Fruit fly (Drosophila melanogaster) whole organism, prepupa: ENCODE measurements around the gene SmD2.

Source experiments
- Blimp-1 ChIP-seq: fragments of 200-800 bp; sonication (Bioruptor generic); optimal IDR thresholded peaks from 3 replicates; lab custom pipeline; 2017; ENCODE audit warnings: missing biosample characterization, missing genetic modification characterization, mild to moderate bottlenecking, moderate library complexity, missing genetic modification reagents
- CG10631 ChIP-seq: fragments of 200-800 bp; sonication (Bioruptor generic); optimal IDR thresholded peaks from 2 replicates; lab custom pipeline; 2016; ENCODE audit warnings: missing biosample characterization, missing genetic modification characterization
- CG10669 ChIP-seq: fragments of 200-800 bp; sonication (Bioruptor generic); optimal IDR thresholded peaks from 3 replicates; lab custom pipeline; 2018; ENCODE audit warnings: missing biosample characterization, mild to moderate bottlenecking, missing genetic modification characterization, moderate library complexity
- CG11294 ChIP-seq: fragments of 200-800 bp; sonication (Bioruptor generic); IDR thresholded peaks from 2 replicates; pipeline ENCODE4 v1.3.6; 2022; ENCODE audit warnings: missing biosample characterization, missing genetic modification characterization
- CG11762 ChIP-seq: fragments of 200-800 bp; sonication (Bioruptor generic); optimal IDR thresholded peaks from 3 replicates; lab custom pipeline; 2016; ENCODE audit warnings: missing biosample characterization, missing genetic modification characterization; ENCODE audit not compliant: insufficient read depth
- CG11902 ChIP-seq: fragments of 200-800 bp; sonication (Bioruptor generic); optimal IDR thresholded peaks from 3 replicates; lab custom pipeline; 2016; ENCODE audit warnings: missing biosample characterization, missing genetic modification characterization
- CG15336 ChIP-seq: fragments of 200-800 bp; sonication (Bioruptor generic); IDR thresholded peaks from 2 replicates; pipeline ENCODE4 v1.3.6; 2022; ENCODE audit warnings: missing biosample characterization, missing genetic modification characterization
- CG1621 ChIP-seq: fragments of 200-800 bp; sonication (Bioruptor generic); optimal IDR thresholded peaks from 3 replicates; lab custom pipeline; 2018; ENCODE audit warnings: missing biosample characterization, mild to moderate bottlenecking, missing genetic modification characterization
- CG3032 ChIP-seq: fragments of 200-800 bp; optimal IDR thresholded peaks from 2 replicates; lab custom pipeline; 2019; ENCODE audit warnings: missing biosample characterization, mild to moderate bottlenecking, missing genetic modification characterization, moderate library complexity
- CG31627 ChIP-seq: fragments of 200-800 bp; sonication (Bioruptor generic); optimal IDR thresholded peaks from 3 replicates; lab custom pipeline; 2016; ENCODE audit warnings: missing biosample characterization, missing genetic modification characterization
- CG34406 ChIP-seq: fragments of 200-800 bp; sonication (Bioruptor generic); optimal IDR thresholded peaks from 3 replicates; lab custom pipeline; 2016; ENCODE audit warnings: missing biosample characterization, missing genetic modification characterization
- CG3919 ChIP-seq: fragments of 200-800 bp; sonication (Bioruptor generic); optimal IDR thresholded peaks from 3 replicates; lab custom pipeline; 2016; ENCODE audit warnings: missing biosample characterization, missing genetic modification characterization
- CG6163 ChIP-seq: fragments of 200-800 bp; sonication (Bioruptor generic); IDR thresholded peaks from 3 replicates; pipeline ENCODE4 v1.3.6; 2022; ENCODE audit warnings: missing biosample characterization, missing genetic modification characterization
- CG6276 ChIP-seq: fragments of 200-800 bp; sonication (Bioruptor generic); optimal IDR thresholded peaks from 2 replicates; lab custom pipeline; 2017; ENCODE audit warnings: missing biosample characterization, mild to moderate bottlenecking, missing genetic modification characterization
- CG6792 ChIP-seq: fragments of 200-800 bp; sonication (Bioruptor generic); optimal IDR thresholded peaks from 3 replicates; lab custom pipeline; 2016; ENCODE audit warnings: missing biosample characterization, missing genetic modification characterization
- CG6854 ChIP-seq: fragments of 200-800 bp; sonication (Bioruptor generic); optimal IDR thresholded peaks from 2 replicates; lab custom pipeline; 2017; ENCODE audit warnings: missing biosample characterization, mild to moderate bottlenecking, missing genetic modification characterization
- CG7368 ChIP-seq: fragments of 200-800 bp; sonication (Bioruptor generic); optimal IDR thresholded peaks from 3 replicates; lab custom pipeline; 2016; ENCODE audit warnings: missing biosample characterization, missing genetic modification characterization
- CG8119 ChIP-seq: fragments of 200-800 bp; sonication (Bioruptor generic); IDR thresholded peaks from 3 replicates; pipeline ENCODE4 v1.3.6; 2022; ENCODE audit warnings: missing biosample characterization, missing genetic modification characterization
- CG9139 ChIP-seq: fragments of 200-800 bp; sonication (Bioruptor generic); optimal IDR thresholded peaks from 3 replicates; lab custom pipeline; 2017; ENCODE audit warnings: missing biosample characterization, mild to moderate bottlenecking, missing genetic modification characterization
- Ets21C ChIP-seq: fragments of 200-800 bp; sonication (Bioruptor generic); optimal IDR thresholded peaks from 3 replicates; lab custom pipeline; 2016; ENCODE audit warnings: missing biosample characterization, missing genetic modification characterization
- Ets96B ChIP-seq: fragments of 200-800 bp; optimal IDR thresholded peaks from 2 replicates; lab custom pipeline; 2019; ENCODE audit warnings: missing biosample characterization, mild to moderate bottlenecking, missing genetic modification characterization, moderate library complexity
- Gug ChIP-seq: fragments of 200-800 bp; sonication (Bioruptor generic); IDR thresholded peaks from 2 replicates; pipeline ENCODE4 v1.3.6; 2022; ENCODE audit warnings: missing biosample characterization, missing genetic modification characterization
- Hr38 ChIP-seq: sonication (Bioruptor generic); optimal IDR thresholded peaks from 2 replicates; lab custom pipeline; 2016; ENCODE audit warnings: missing biosample characterization, missing genetic modification characterization
- Hr39 ChIP-seq: fragments of 200-800 bp; sonication (Bioruptor generic); optimal IDR thresholded peaks from 2 replicates; lab custom pipeline; 2016; ENCODE audit warnings: missing biosample characterization, missing genetic modification characterization
- Hr4 ChIP-seq: fragments of 200-800 bp; sonication (Bioruptor generic); optimal IDR thresholded peaks from 3 replicates; lab custom pipeline; 2016; ENCODE audit warnings: missing biosample characterization, missing genetic modification characterization
- Lpt ChIP-seq: fragments of 200-800 bp; sonication (Bioruptor generic); optimal IDR thresholded peaks from 3 replicates; lab custom pipeline; 2016; ENCODE audit warnings: missing biosample characterization, missing genetic modification characterization
- Met ChIP-seq: fragments of 200-800 bp; sonication (Bioruptor generic); optimal IDR thresholded peaks from 3 replicates; lab custom pipeline; 2016; ENCODE audit warnings: missing biosample characterization, missing genetic modification characterization
- Smox ChIP-seq: fragments of 200-800 bp; sonication (Bioruptor generic); optimal IDR thresholded peaks from 3 replicates; lab custom pipeline; 2016; ENCODE audit warnings: missing biosample characterization, missing genetic modification characterization
- Sox102F ChIP-seq: fragments of 200-800 bp; sonication (Bioruptor generic); optimal IDR thresholded peaks from 2 replicates; lab custom pipeline; 2016; ENCODE audit warnings: missing biosample characterization, mild to moderate bottlenecking, missing genetic modification characterization
- Sox14 ChIP-seq: fragments of 200-800 bp; sonication (Bioruptor generic); optimal IDR thresholded peaks from 3 replicates; lab custom pipeline; 2016; ENCODE audit warnings: missing biosample characterization, missing genetic modification characterization
- achi ChIP-seq: fragments of 200-800 bp; sonication (Bioruptor generic); optimal IDR thresholded peaks from 3 replicates; lab custom pipeline; 2016; ENCODE audit warnings: missing biosample characterization, missing genetic modification characterization
- acj6 ChIP-seq: fragments of 200-800 bp; sonication (Bioruptor generic); optimal IDR thresholded peaks from 3 replicates; lab custom pipeline; 2016; ENCODE audit warnings: missing biosample characterization, missing genetic modification characterization
- dac ChIP-seq: fragments of 200-800 bp; sonication (Bioruptor generic); optimal IDR thresholded peaks from 2 replicates; lab custom pipeline; 2017; ENCODE audit warnings: missing biosample characterization, mild to moderate bottlenecking, missing genetic modification characterization
- dsx ChIP-seq: fragments of 200-800 bp; optimal IDR thresholded peaks from 3 replicates; lab custom pipeline; 2019; ENCODE audit warnings: missing biosample characterization, mild to moderate bottlenecking, missing genetic modification characterization, moderate library complexity; ENCODE audit not compliant: poor library complexity, severe bottlenecking
- eg ChIP-seq: fragments of 200-800 bp; sonication (Bioruptor generic); IDR thresholded peaks from 3 replicates; pipeline ENCODE4 v1.3.6; 2022; ENCODE audit warnings: missing biosample characterization, missing genetic modification characterization
- esn ChIP-seq: fragments of 200-800 bp; sonication (Bioruptor generic); optimal IDR thresholded peaks from 2 replicates; lab custom pipeline; 2016; ENCODE audit warnings: missing biosample characterization, mild to moderate bottlenecking, missing genetic modification characterization, moderate library complexity
- fd59A ChIP-seq: fragments of 200-800 bp; sonication (Bioruptor generic); optimal IDR thresholded peaks from 2 replicates; lab custom pipeline; 2017; ENCODE audit warnings: missing biosample characterization, mild to moderate bottlenecking, missing genetic modification characterization, missing genetic modification reagents
- fd85E ChIP-seq: fragments of 200-800 bp; sonication (Bioruptor generic); optimal IDR thresholded peaks from 3 replicates; lab custom pipeline; 2016; ENCODE audit warnings: missing biosample characterization, missing genetic modification characterization
- fkh ChIP-seq: fragments of 200-800 bp; sonication (Bioruptor generic); optimal IDR thresholded peaks from 3 replicates; lab custom pipeline; 2017; ENCODE audit warnings: missing biosample characterization, mild to moderate bottlenecking, missing genetic modification characterization, moderate library complexity
- net ChIP-seq: fragments of 200-800 bp; sonication (Bioruptor generic); optimal IDR thresholded peaks from 3 replicates; lab custom pipeline; 2016; ENCODE audit warnings: missing biosample characterization, missing genetic modification characterization
- pdm3 ChIP-seq: fragments of 200-800 bp; sonication (Bioruptor generic); optimal IDR thresholded peaks from 3 replicates; lab custom pipeline; 2016; ENCODE audit warnings: missing biosample characterization, missing genetic modification characterization
- salr ChIP-seq, 2 experiments: fragments of 200-800 bp; sonication (Bioruptor generic); optimal IDR thresholded peaks; 3 replicates each; lab custom pipeline; 2016 to 2018; ENCODE audit warnings: missing biosample characterization in 2 of 2, missing genetic modification characterization in 2 of 2, mild to moderate bottlenecking in 1 of 2
- spab ChIP-seq: fragments of 200-800 bp; sonication (Bioruptor generic); optimal IDR thresholded peaks from 2 replicates; lab custom pipeline; 2017; ENCODE audit warnings: missing biosample characterization, mild to moderate bottlenecking, missing genetic modification characterization, missing genetic modification reagents
- ss ChIP-seq, 2 experiments: fragments of 200-800 bp; sonication (Bioruptor generic); optimal IDR thresholded peaks; 2 replicates in 1 of 2; 3 replicates in 1 of 2; lab custom pipeline; 2017 to 2018; ENCODE audit warnings: mild to moderate bottlenecking in 2 of 2, missing biosample characterization in 2 of 2, missing genetic modification characterization in 2 of 2, moderate library complexity in 1 of 2
- topi ChIP-seq: fragments of 200-800 bp; sonication (Bioruptor generic); optimal IDR thresholded peaks from 3 replicates; lab custom pipeline; 2016; ENCODE audit warnings: missing biosample characterization, missing genetic modification characterization

The SmD2 gene

DNA sequence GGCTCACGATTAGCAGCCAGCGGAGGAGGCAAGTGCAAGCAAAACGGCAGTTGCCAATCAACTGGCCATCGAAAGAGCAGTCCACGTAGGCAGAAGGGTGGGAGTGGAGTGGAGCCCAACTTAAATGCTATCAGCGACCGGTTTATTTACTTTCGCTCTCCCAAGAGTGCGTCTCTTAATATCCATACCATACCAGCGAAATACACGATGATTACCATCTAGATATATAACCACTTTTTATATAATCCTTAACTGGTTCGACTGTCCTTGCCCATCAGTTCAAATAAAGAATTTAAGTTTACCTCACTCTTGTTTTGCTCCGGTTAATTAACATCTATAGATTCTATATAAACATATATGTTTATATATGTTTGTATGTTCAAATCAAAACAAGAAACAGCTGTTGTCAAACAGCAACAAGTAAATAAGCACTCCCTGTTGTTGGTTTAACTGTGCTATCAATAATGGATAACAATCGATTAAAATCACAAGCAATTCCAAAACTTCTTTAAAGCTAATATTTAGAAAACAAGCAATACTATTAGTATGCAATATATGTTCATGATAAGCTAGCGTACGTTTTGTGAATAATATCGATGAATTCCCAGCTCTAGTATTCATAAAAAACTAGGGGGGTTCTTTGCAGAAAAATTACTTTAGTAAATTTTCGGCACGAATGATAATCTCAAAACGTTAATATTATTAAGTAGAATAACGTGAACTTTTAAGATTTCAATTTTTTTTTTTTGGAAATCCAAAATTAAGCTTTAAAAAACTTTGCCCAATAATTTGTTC lies 28.0 kb upstream of the SmD2 start (continued):
- TF ChIP-seq Lpt (GFP tag; lab: Kevin White, UChicago) (no peak), CG6163 (GFP tag; lab: Robert Waterston, UW) (peak; percentile 61; the same call in 1 of the 3 replicates), ss (GFP tag; optimal IDR thresholded peaks at IDR 0.05; lab: Kevin White, UChicago) (peak in 1 of 2 experiments; percentile 2), fd85E (GFP tag; lab: Kevin White, UChicago) (peak; percentile 29), Gug (no peak), eg (GFP tag; lab: Robert Waterston, UW) (peak; percentile 57; the same call in 1 of the 3 replicates), CG11294 (GFP tag; lab: Robert Waterston, UW) (no peak), CG6792 (GFP tag; lab: Kevin White, UChicago) (peak; percentile 14), esn (GFP tag; lab: Kevin White, UChicago) (peak; percentile 69), CG6854 (GFP tag; lab: Kevin White, UChicago) (peak; percentile 4), CG31627 (GFP tag; lab: Kevin White, UChicago) (peak; percentile 27), CG3032 (tag; lab: Kevin White, UChicago) (peak; percentile 14), CG3919 (GFP tag; lab: Kevin White, UChicago) (peak; percentile 26), CG10669 (GFP tag; lab: Kevin White, UChicago) (peak; percentile 21), Smox (peak; percentile 46), achi (GFP tag; lab: Kevin White, UChicago) (peak; percentile 42), CG10631 (peak; percentile 37), Hr38 (GFP tag; lab: Kevin White, UChicago) (no peak), CG1621 (tag; lab: Kevin White, UChicago) (no peak), CG7368 (GFP tag; lab: Kevin White, UChicago) (no peak), Sox14 (GFP tag; lab: Kevin White, UChicago) (peak; percentile 52), CG11902 (GFP tag; lab: Kevin White, UChicago) (no peak), Ets21C (GFP tag; lab: Kevin White, UChicago) (no peak), topi (GFP tag; lab: Kevin White, UChicago) (peak; percentile 47), pdm3 (GFP tag; lab: Kevin White, UChicago) (peak; percentile 47), acj6 (GFP tag; lab: Kevin White, UChicago) (peak; percentile 48), dac (GFP tag; lab: Kevin White, UChicago) (no peak), net (peak; percentile 36), Met (GFP tag; lab: Kevin White, UChicago) (peak; percentile 55), Hr4 (peak; percentile 60), CG34406 (GFP tag; lab: Kevin White, UChicago) (no peak), CG6276 (GFP tag; lab: Kevin White, UChicago) (no peak)

dm6 chr3R:6368550-6369238 lies 23.0 kb upstream of the SmD2 start, which contains the start of gene CG10286:
Gene CG10286, plus strand, starts transcription at chr3R:6368965.
- TF ChIP-seq Hr39 (GFP tag; lab: Kevin White, UChicago) (no peak), CG6792 (GFP tag; lab: Kevin White, UChicago) (no peak), fkh (GFP tag; lab: Kevin White, UChicago) (no peak), fd85E (GFP tag; lab: Kevin White, UChicago) (no peak), Lpt (GFP tag; lab: Kevin White, UChicago) (no peak), Sox102F (GFP tag; lab: Kevin White, UChicago) (no peak), spab (GFP tag; lab: Kevin White, UChicago) (no peak), CG9139 (GFP tag; lab: Kevin White, UChicago) (no peak), CG8119 (GFP tag; lab: Robert Waterston, UW) (no peak), topi (GFP tag; lab: Kevin White, UChicago) (no peak), Blimp-1 (no peak), CG6163 (GFP tag; lab: Robert Waterston, UW) (no peak), esn (GFP tag; lab: Kevin White, UChicago) (peak; percentile 16), pdm3 (GFP tag; lab: Kevin White, UChicago) (no peak), salr (GFP tag; optimal IDR thresholded peaks at IDR 0.05; lab: Kevin White, UChicago) (no peak), acj6 (GFP tag; lab: Kevin White, UChicago) (peak; percentile 24), fd59A (no peak), CG10669 (GFP tag; lab: Kevin White, UChicago) (no peak), CG11294 (GFP tag; lab: Robert Waterston, UW) (no peak), Ets21C (GFP tag; lab: Kevin White, UChicago) (no peak), Ets96B (tag; lab: Kevin White, UChicago) (peak; percentile 34), dsx (GFP tag; lab: Kevin White, UChicago) (no peak), Smox (no peak), CG10631 (peak; percentile 20), CG15336 (GFP tag; lab: Robert Waterston, UW) (0 out of 2 replicates have a peak, but pooled peaks have one; percentile 23), Sox14 (GFP tag; lab: Kevin White, UChicago) (peak; percentile 42), eg (GFP tag; lab: Robert Waterston, UW) (no peak; the same call in 2 of the 3 replicates), CG11762 (no peak)
